Fruit fly (Drosophila melanogaster) whole organism, embryonic: ENCODE measurements around the gene ppk24.
A peak's percentile ranks its signal among the peaks of the same experiment; 100 is the strongest.

ENCODE experiments used
- ATbp ChIP-seq: fragments of 200-800 bp; sonication (Bioruptor generic); optimal IDR thresholded peaks from 2 replicates; lab custom pipeline; 2017; ENCODE audit warnings: missing biosample characterization, mild to moderate bottlenecking, missing genetic modification characterization, missing genetic modification reagents
- Abd-B ChIP-seq: fragments of 200-800 bp; sonication (Bioruptor generic); optimal IDR thresholded peaks from 2 replicates; lab custom pipeline; 2018; ENCODE audit warnings: missing biosample characterization, mild to moderate bottlenecking, missing genetic modification characterization, moderate library complexity
- Aef1 ChIP-seq: fragments of 200-800 bp; sonication (Bioruptor generic); IDR thresholded peaks from 3 replicates; pipeline ENCODE4 v1.3.6; 2022; ENCODE audit warnings: missing biosample characterization, missing genetic modification characterization
- B-H1 ChIP-seq: fragments of 200-800 bp; sonication (Bioruptor generic); IDR thresholded peaks from 3 replicates; pipeline ENCODE4 v1.3.6; 2022; ENCODE audit warnings: missing biosample characterization, missing genetic modification characterization
- Bgb ChIP-seq: fragments of 200-800 bp; sonication (Bioruptor generic); IDR thresholded peaks from 2 replicates; pipeline ENCODE4 v1.3.6; 2022; ENCODE audit warnings: missing biosample characterization, missing genetic modification characterization; ENCODE audit not compliant: partially characterized antibody
- Blimp-1 ChIP-seq: fragments of 200-800 bp; sonication (Bioruptor generic); optimal IDR thresholded peaks from 3 replicates; lab custom pipeline; 2018; ENCODE audit warnings: missing biosample characterization, missing genetic modification characterization, mild to moderate bottlenecking, moderate library complexity, missing genetic modification reagents
- CG10431 ChIP-seq: fragments of 200-800 bp; sonication (Bioruptor generic); optimal IDR thresholded peaks from 3 replicates; lab custom pipeline; 2018; ENCODE audit warnings: missing biosample characterization, mild to moderate bottlenecking, missing genetic modification characterization
- CG11504 ChIP-seq: fragments of 200-800 bp; sonication (Bioruptor generic); optimal IDR thresholded peaks from 3 replicates; lab custom pipeline; 2019; ENCODE audit warnings: missing biosample characterization, mild to moderate bottlenecking, missing genetic modification characterization, moderate library complexity
- CG13424 ChIP-seq: fragments of 200-800 bp; sonication (Bioruptor generic); optimal IDR thresholded peaks from 2 replicates; lab custom pipeline; 2019; ENCODE audit warnings: missing biosample characterization, mild to moderate bottlenecking, missing genetic modification characterization, moderate library complexity
- CG14050 ChIP-seq: fragments of 200-800 bp; sonication (Bioruptor generic); IDR thresholded peaks from 3 replicates; pipeline ENCODE4 v1.3.6; 2022; ENCODE audit warnings: missing biosample characterization, missing genetic modification characterization
- CG18262 ChIP-seq: fragments of 200-800 bp; optimal IDR thresholded peaks from 3 replicates; lab custom pipeline; 2019; ENCODE audit warnings: missing biosample characterization, mild to moderate bottlenecking, missing genetic modification characterization, moderate library complexity
- CG31224 ChIP-seq: fragments of 200-800 bp; sonication (Bioruptor generic); IDR thresholded peaks from 2 replicates; pipeline ENCODE4 v1.3.6; 2022; ENCODE audit warnings: missing biosample characterization, missing genetic modification characterization
- CG3281 ChIP-seq: fragments of 200-800 bp; sonication (Bioruptor generic); optimal IDR thresholded peaks from 3 replicates; lab custom pipeline; 2017; ENCODE audit warnings: missing biosample characterization, mild to moderate bottlenecking, missing genetic modification characterization
- CG3995 ChIP-seq: fragments of 200-800 bp; sonication (Bioruptor generic); optimal IDR thresholded peaks from 3 replicates; lab custom pipeline; 2016; ENCODE audit warnings: missing biosample characterization, missing genetic modification characterization
- CG6765 ChIP-seq: fragments of 200-800 bp; sonication (Bioruptor generic); optimal IDR thresholded peaks from 3 replicates; lab custom pipeline; 2017; ENCODE audit warnings: missing biosample characterization, mild to moderate bottlenecking, missing genetic modification characterization
- CG6791 ChIP-seq: fragments of 200-800 bp; sonication (Bioruptor generic); IDR thresholded peaks from 3 replicates; pipeline ENCODE4 v1.3.6; 2022; ENCODE audit warnings: missing biosample characterization, missing genetic modification characterization; ENCODE audit not compliant: partially characterized antibody
- CG6854 ChIP-seq: fragments of 200-800 bp; sonication (Bioruptor generic); optimal IDR thresholded peaks from 3 replicates; lab custom pipeline; 2017; ENCODE audit warnings: missing biosample characterization, mild to moderate bottlenecking, missing genetic modification characterization
- CG7357 ChIP-seq: fragments of 200-800 bp; sonication (Bioruptor generic); IDR thresholded peaks from 3 replicates; pipeline ENCODE4 v1.3.6; 2022; ENCODE audit warnings: missing biosample characterization, missing genetic modification characterization
- CG7372 ChIP-seq: fragments of 200-800 bp; sonication (Bioruptor generic); IDR thresholded peaks from 2 replicates; pipeline ENCODE4 v1.3.6; 2022; ENCODE audit warnings: missing biosample characterization, missing genetic modification characterization
- CG7839 ChIP-seq: fragments of 200-800 bp; sonication (Bioruptor generic); optimal IDR thresholded peaks from 3 replicates; lab custom pipeline; 2018; ENCODE audit warnings: missing biosample characterization, mild to moderate bottlenecking, missing genetic modification characterization, moderate library complexity
- CG7963 ChIP-seq: fragments of 200-800 bp; sonication (Bioruptor generic); IDR thresholded peaks from 3 replicates; pipeline ENCODE4 v1.3.6; 2022; ENCODE audit warnings: missing biosample characterization, missing genetic modification characterization; ENCODE audit not compliant: partially characterized antibody
- CG9876 ChIP-seq: fragments of 200-800 bp; sonication (Bioruptor generic); optimal IDR thresholded peaks from 2 replicates; lab custom pipeline; 2016; ENCODE audit warnings: missing biosample characterization, missing genetic modification characterization
- CkIIα-i1 ChIP-seq: fragments of 200-800 bp; sonication (Bioruptor generic); IDR thresholded peaks from 2 replicates; pipeline ENCODE4 v1.3.6; 2022; ENCODE audit warnings: missing biosample characterization, missing genetic modification characterization
- Dip2 ChIP-seq: fragments of 200-800 bp; sonication (Bioruptor generic); IDR thresholded peaks from 2 replicates; pipeline ENCODE4 v1.3.6; 2022; ENCODE audit warnings: missing biosample characterization, missing genetic modification characterization
- Ets65A ChIP-seq: fragments of 200-800 bp; sonication (Bioruptor generic); peaks from one replicate; lab custom pipeline; 2016; ENCODE audit warnings: missing biosample characterization, missing genetic modification characterization
- GATAe ChIP-seq: fragments of 200-800 bp; sonication (Bioruptor generic); conservative IDR thresholded peaks from 2 replicates; pipeline ENCODE4 v1.3.6; 2022; ENCODE audit warnings: missing biosample characterization, missing genetic modification characterization
- HLH4C ChIP-seq: fragments of 200-800 bp; sonication (Bioruptor generic); IDR thresholded peaks from 3 replicates; pipeline ENCODE4 v1.3.6; 2022; ENCODE audit warnings: missing biosample characterization, missing genetic modification characterization; ENCODE audit not compliant: partially characterized antibody
- HmgD ChIP-seq: fragments of 200-800 bp; sonication (Bioruptor generic); optimal IDR thresholded peaks from 3 replicates; lab custom pipeline; 2016; ENCODE audit warnings: missing biosample characterization, missing genetic modification characterization
- MBD-R2 ChIP-seq: fragments of 200-800 bp; sonication (Bioruptor generic); IDR thresholded peaks from 2 replicates; pipeline ENCODE4 v1.3.6; 2022; ENCODE audit warnings: missing biosample characterization, missing genetic modification characterization
- Nf-YA ChIP-seq: fragments of 200-800 bp; sonication (Bioruptor generic); IDR thresholded peaks from 2 replicates; pipeline ENCODE4 v1.3.6; 2022; ENCODE audit warnings: missing biosample characterization, missing genetic modification characterization
- NfI ChIP-seq: fragments of 200-800 bp; sonication (Bioruptor generic); optimal IDR thresholded peaks from 3 replicates; lab custom pipeline; 2018; ENCODE audit warnings: missing biosample characterization, mild to moderate bottlenecking, missing genetic modification characterization, moderate library complexity
- Pdp1 ChIP-seq, 2 experiments: fragments of 200-800 bp; sonication (Bioruptor generic); optimal IDR thresholded peaks; 3 replicates each; lab custom pipeline; 2016; ENCODE audit warnings: missing biosample characterization in 2 of 2, missing genetic modification characterization in 2 of 2, mild to moderate bottlenecking in 1 of 2, moderate library complexity in 1 of 2
- Trl ChIP-seq, 3 experiments: fragments of >200 bp in 2 of 3; fragments of 200-800 bp in 1 of 3; sonication (Bioruptor generic) in 1 of 3; optimal IDR thresholded peaks; 2 replicates in 1 of 3; 3 replicates in 2 of 3; lab custom pipeline; 2016 to 2017; ENCODE audit warnings: missing biosample characterization in 1 of 3, missing genetic modification characterization in 1 of 3
- ato ChIP-seq: fragments of 200-800 bp; sonication (Bioruptor generic); IDR thresholded peaks from 2 replicates; pipeline ENCODE4 v1.3.6; 2022; ENCODE audit warnings: missing biosample characterization, missing genetic modification characterization; ENCODE audit not compliant: partially characterized antibody
- chif ChIP-seq, 2 experiments: fragments of 200-800 bp; sonication (Bioruptor generic); optimal IDR thresholded peaks; 3 replicates each; lab custom pipeline; 2016; ENCODE audit warnings: missing biosample characterization in 2 of 2, missing genetic modification characterization in 2 of 2
- chinmo ChIP-seq: fragments of 200-800 bp; sonication (Bioruptor generic); IDR thresholded peaks from 4 replicates; pipeline ENCODE4 v1.3.6; 2022; ENCODE audit warnings: missing biosample characterization, missing genetic modification characterization; ENCODE audit not compliant: partially characterized antibody
- crp ChIP-seq, 2 experiments: fragments of 200-800 bp; sonication (Bioruptor generic); optimal IDR thresholded peaks; 2 replicates in 1 of 2; 3 replicates in 1 of 2; lab custom pipeline; 2017; ENCODE audit warnings: missing biosample characterization in 2 of 2, missing genetic modification characterization in 2 of 2, mild to moderate bottlenecking in 1 of 2, moderate library complexity in 1 of 2
- esg ChIP-seq: fragments of 200-800 bp; sonication (Bioruptor generic); conservative IDR thresholded peaks from 2 replicates; pipeline ENCODE4 v1.3.6; 2022; ENCODE audit warnings: missing biosample characterization, missing genetic modification characterization
- fru ChIP-seq: fragments of >200 bp; optimal IDR thresholded peaks from 2 replicates; lab custom pipeline; 2017
- mirr ChIP-seq: fragments of 200-800 bp; sonication (Bioruptor generic); optimal IDR thresholded peaks from 3 replicates; lab custom pipeline; 2018; ENCODE audit warnings: missing biosample characterization, mild to moderate bottlenecking, missing genetic modification characterization
- pita ChIP-seq: fragments of 200-800 bp; sonication (Bioruptor generic); optimal IDR thresholded peaks from 2 replicates; lab custom pipeline; 2017; ENCODE audit warnings: missing biosample characterization, mild to moderate bottlenecking, missing genetic modification characterization
- slp2 ChIP-seq: fragments of 200-800 bp; sonication (Bioruptor generic); optimal IDR thresholded peaks from 2 replicates; lab custom pipeline; 2016; ENCODE audit warnings: missing biosample characterization, missing genetic modification characterization
- sr ChIP-seq: fragments of 200-800 bp; sonication (Bioruptor generic); IDR thresholded peaks from 3 replicates; pipeline ENCODE4 v1.3.6; 2022; ENCODE audit warnings: missing biosample characterization, missing genetic modification characterization
- sug ChIP-seq: fragments of 200-800 bp; optimal IDR thresholded peaks from 2 replicates; lab custom pipeline; 2019; ENCODE audit warnings: missing biosample characterization, mild to moderate bottlenecking, missing genetic modification characterization, moderate library complexity
- tll ChIP-seq, 2 experiments: fragments of 200-800 bp in 1 of 2; fragments of >200 bp in 1 of 2; sonication (Bioruptor generic) in 1 of 2; optimal IDR thresholded peaks; 2 replicates each; lab custom pipeline; 2017 to 2019; ENCODE audit warnings: missing biosample characterization in 2 of 2, missing genetic modification characterization in 2 of 2, mild to moderate bottlenecking in 1 of 2, moderate library complexity in 1 of 2
- tx ChIP-seq: fragments of 200-800 bp; sonication (Bioruptor generic); optimal IDR thresholded peaks from 2 replicates; lab custom pipeline; 2016; ENCODE audit warnings: missing biosample characterization, missing genetic modification characterization
- z ChIP-seq: fragments of 200-800 bp; sonication (Bioruptor generic); IDR thresholded peaks from 3 replicates; pipeline ENCODE4 v1.3.6; 2022; ENCODE audit warnings: missing biosample characterization, missing genetic modification characterization

The ppk24 gene

dm6 chr3R:31247281-31247995, 18.1 kb upstream of the ppk24 start (continued):
- no peak for TF ChIP-seq tll (GFP tag; optimal IDR thresholded peaks at IDR 0.05; lab: Kevin White, UChicago)
- TF ChIP-seq Dip2, result no peak
- peak; percentile 80 for TF ChIP-seq CG18262 (tag; lab: Kevin White, UChicago)
- TF ChIP-seq CG7963 (GFP tag; lab: Robert Waterston, UW), result no peak
- no peak for TF ChIP-seq CG6791 (GFP tag; lab: Robert Waterston, UW)
- no peak for TF ChIP-seq CG31224
- TF ChIP-seq tx (GFP tag; lab: Kevin White, UChicago), result peak; percentile 17
- no peak for TF ChIP-seq GATAe (GFP tag; lab: Robert Waterston, UW)
- no peak for TF ChIP-seq fru
- peak; percentile 73 for TF ChIP-seq esg
- TF ChIP-seq Bgb (GFP tag; lab: Robert Waterston, UW), result no peak
- TF ChIP-seq Abd-B, result peak; percentile 76
- TF ChIP-seq z, result no peak
- peak; percentile 78 for TF ChIP-seq B-H1 (GFP tag; lab: Robert Waterston, UW)
- no peak for TF ChIP-seq HLH4C (GFP tag; lab: Robert Waterston, UW)
- peak; percentile 76 for TF ChIP-seq Aef1 (GFP tag; lab: Robert Waterston, UW)
- TF ChIP-seq CG6765 (GFP tag; lab: Kevin White, UChicago), result peak; percentile 23
- peak; percentile 46 for TF ChIP-seq NfI
- peak; percentile 61 to 69 for TF ChIP-seq chif (GFP tag; optimal IDR thresholded peaks at IDR 0.05; lab: Kevin White, UChicago)

- TF ChIP-seq CG3995 (GFP tag; lab: Kevin White, UChicago) (no peak), Dip2 (no peak), CG14050 (GFP tag; lab: Robert Waterston, UW) (no peak), CkIIα-i1 (no peak), CG7839 (no peak), ato (GFP tag; lab: Robert Waterston, UW) (peak; percentile 9; the same call in 1 of the 2 replicates), Ets65A (no peak), Blimp-1 (GFP tag; lab: Kevin White, UChicago) (peak; percentile 28), Nf-YA (GFP tag; lab: Robert Waterston, UW) (no peak), ATbp (GFP tag; lab: Kevin White, UChicago) (no peak), CG13424 (tag; lab: Kevin White, UChicago) (no peak)
These were observed 17.3 kb upstream of the ppk24 start for dm6 chr3R:31248245-31248644.

- no peak for TF ChIP-seq slp2 (GFP tag; lab: Kevin White, UChicago)
- TF ChIP-seq sug (tag; lab: Kevin White, UChicago), result peak; percentile 30
- peak; percentile 74 for TF ChIP-seq CG7372 (GFP tag; lab: Robert Waterston, UW)
- TF ChIP-seq HmgD (GFP tag; lab: Kevin White, UChicago), result no peak
- TF ChIP-seq pita (GFP tag; lab: Kevin White, UChicago), result no peak
- no peak for TF ChIP-seq Trl (optimal IDR thresholded peaks at IDR 0.05; lab: Kevin White, UChicago)
- no peak for TF ChIP-seq Trl (GFP tag; optimal IDR thresholded peaks at IDR 0.05; lab: Kevin White, UChicago)
- peak in 1 of 2 experiments; percentile 64 for TF ChIP-seq crp (GFP tag; optimal IDR thresholded peaks at IDR 0.05; lab: Kevin White, UChicago)
- TF ChIP-seq chinmo, result 0 out of 4 replicates have a peak, but pooled peaks have one; percentile 37
- no peak for TF ChIP-seq CG9876 (GFP tag; lab: Kevin White, UChicago)
- TF ChIP-seq sr (GFP tag; lab: Robert Waterston, UW), result no peak
- TF ChIP-seq MBD-R2 (GFP tag; lab: Robert Waterston, UW), result no peak
- no peak for TF ChIP-seq CG11504 (tag; lab: Kevin White, UChicago)
- no peak for TF ChIP-seq CG10431
- TF ChIP-seq CG7357, result no peak
- TF ChIP-seq CG3281 (GFP tag; lab: Kevin White, UChicago), result no peak
- TF ChIP-seq mirr (GFP tag; lab: Kevin White, UChicago), result peak; percentile 19
- no peak for TF ChIP-seq CG6854 (GFP tag; lab: Kevin White, UChicago)
- TF ChIP-seq Pdp1 (GFP tag; optimal IDR thresholded peaks at IDR 0.05; lab: Kevin White, UChicago), result peak in 1 of 2 experiments; percentile 68
These were observed 15.0 kb upstream of the ppk24 start for dm6 chr3R:31250426-31251034.
